Worm (Caenorhabditis elegans) whole organism, late embryonic: ENCODE results near the gene W02D7.4.

ENCODE experiments used
- F13H6.1 ChIP-seq: sonication (generic microtip); optimal IDR thresholded peaks from 2 replicates; lab custom pipeline; 2016; ENCODE audit warnings: missing genetic modification characterization, missing compliant biosample characterization
- K02D7.2 ChIP-seq: sonication (generic microtip); optimal IDR thresholded peaks from 2 replicates; lab custom pipeline; 2017; ENCODE audit warnings: mild to moderate bottlenecking, missing genetic modification characterization, missing compliant biosample characterization
- T23F11.4 ChIP-seq: fragments of 200-800 bp; sonication (Bioruptor generic); optimal IDR thresholded peaks from 2 replicates; lab custom pipeline; 2018; ENCODE audit warnings: mild to moderate bottlenecking, missing genetic modification characterization, missing compliant biosample characterization
- ama-1 ChIP-seq: fragments of 150-350 bp; optimal IDR thresholded peaks from 2 replicates; lab custom pipeline; 2014
- ceh-19 ChIP-seq: fragments of 200-800 bp; sonication (Bioruptor generic); optimal IDR thresholded peaks from 2 replicates; lab custom pipeline; 2018; ENCODE audit warnings: mild to moderate bottlenecking, missing genetic modification characterization, missing compliant biosample characterization
- dmd-4 ChIP-seq: sonication (generic microtip); optimal IDR thresholded peaks from 2 replicates; lab custom pipeline; 2016; ENCODE audit warnings: borderline replicate concordance, missing genetic modification characterization, missing compliant biosample characterization
- fkh-10 ChIP-seq: fragments of 150-350 bp; optimal IDR thresholded peaks from 2 replicates; lab custom pipeline; 2014; ENCODE audit warnings: missing biosample characterization, missing genetic modification reagents, missing genetic modification characterization
- fkh-6 ChIP-seq: sonication (generic microtip); optimal IDR thresholded peaks from 2 replicates; lab custom pipeline; 2016; ENCODE audit warnings: missing genetic modification characterization, missing compliant biosample characterization
- hlh-15 ChIP-seq: sonication (generic microtip); optimal IDR thresholded peaks from 2 replicates; lab custom pipeline; 2016; ENCODE audit warnings: missing genetic modification characterization, missing compliant biosample characterization
- hlh-30 ChIP-seq: sonication (generic microtip); optimal IDR thresholded peaks from 2 replicates; lab custom pipeline; 2017; ENCODE audit warnings: antibody characterized with exemption, missing genetic modification characterization, missing compliant biosample characterization; ENCODE audit not compliant: insufficient read depth
- lim-6 ChIP-seq: sonication (generic microtip); optimal IDR thresholded peaks from 2 replicates; lab custom pipeline; 2016; ENCODE audit warnings: missing genetic modification characterization, missing compliant biosample characterization
- nfya-1 ChIP-seq: sonication (generic microtip); optimal IDR thresholded peaks from 2 replicates; lab custom pipeline; 2017; ENCODE audit warnings: missing genetic modification characterization, mild to moderate bottlenecking, missing compliant biosample characterization, antibody characterized with exemption, moderate library complexity
- nhr-11 ChIP-seq: fragments of 150-350 bp; optimal IDR thresholded peaks from 2 replicates; lab custom pipeline; 2014; ENCODE audit warnings: missing biosample characterization, missing genetic modification characterization
- tbx-2 ChIP-seq: sonication (generic microtip); optimal IDR thresholded peaks from 2 replicates; lab custom pipeline; 2016; ENCODE audit warnings: missing genetic modification characterization, missing compliant biosample characterization

ce11 chrV:8299191-8299854 is 1.9 kb upstream of the W02D7.4 start, which contains the start of gene W02D7.5:
- no peak for TF ChIP-seq nfya-1 (tag; lab: Kevin White, UChicago)
- no peak for TF ChIP-seq tbx-2 (tag; lab: Kevin White, UChicago)
- TF ChIP-seq F13H6.1: no peak
- TF ChIP-seq ceh-19: no peak
- TF ChIP-seq fkh-6 (tag; lab: Kevin White, UChicago): no peak
- TF ChIP-seq lim-6 (tag; lab: Kevin White, UChicago): no peak
- TF ChIP-seq nhr-11 (tag; lab: Kevin White, UChicago): no peak
- no peak for TF ChIP-seq dmd-4
- TF ChIP-seq K02D7.2: no peak
- no peak for TF ChIP-seq ama-1 (lab: Kevin White, UChicago)
- TF ChIP-seq hlh-15 (tag; lab: Kevin White, UChicago): no peak
- no peak for TF ChIP-seq T23F11.4 (GFP tag; lab: Kevin White, UChicago)
- TF ChIP-seq fkh-10 (GFP tag; lab: Kevin White, UChicago): no peak
- no peak for TF ChIP-seq hlh-30
